Fruit fly (Drosophila melanogaster) whole organism, embryonic: ENCODE results near the gene yellow-b.
A peak's percentile ranks its signal among the peaks of the same experiment; 100 is the strongest.

Experiments used
- BEAF-32 ChIP-seq: fragments of 200-800 bp; sonication (Bioruptor generic); optimal IDR thresholded peaks from 3 replicates; lab custom pipeline; 2017; ENCODE audit warnings: missing biosample characterization, missing genetic modification characterization, mild to moderate bottlenecking, moderate library complexity, missing genetic modification reagents
- CG11504 ChIP-seq: fragments of 200-800 bp; sonication (Bioruptor generic); optimal IDR thresholded peaks from 3 replicates; lab custom pipeline; 2019; ENCODE audit warnings: missing biosample characterization, mild to moderate bottlenecking, missing genetic modification characterization, moderate library complexity
- CG12391 ChIP-seq: fragments of 200-800 bp; sonication (Bioruptor generic); optimal IDR thresholded peaks from 3 replicates; lab custom pipeline; 2018; ENCODE audit warnings: missing biosample characterization, mild to moderate bottlenecking, missing genetic modification characterization, moderate library complexity
- CG13123 ChIP-seq: fragments of 200-800 bp; sonication (Bioruptor generic); optimal IDR thresholded peaks from 2 replicates; lab custom pipeline; 2016; ENCODE audit warnings: missing biosample characterization, missing genetic modification characterization
- CG13287 ChIP-seq: fragments of 200-800 bp; sonication (Bioruptor generic); IDR thresholded peaks from 2 replicates; pipeline ENCODE4 v1.3.6; 2022; ENCODE audit warnings: missing biosample characterization, missing genetic modification characterization; ENCODE audit not compliant: partially characterized antibody
- CG13424 ChIP-seq: fragments of 200-800 bp; sonication (Bioruptor generic); optimal IDR thresholded peaks from 2 replicates; lab custom pipeline; 2019; ENCODE audit warnings: missing biosample characterization, mild to moderate bottlenecking, missing genetic modification characterization, moderate library complexity
- CG13775 ChIP-seq: fragments of 200-800 bp; sonication (Bioruptor generic); optimal IDR thresholded peaks from 3 replicates; lab custom pipeline; 2017; ENCODE audit warnings: missing biosample characterization, mild to moderate bottlenecking, missing genetic modification characterization
- CG14965 ChIP-seq: fragments of 200-800 bp; sonication (Bioruptor generic); optimal IDR thresholded peaks from 2 replicates; lab custom pipeline; 2016; ENCODE audit warnings: missing biosample characterization, missing genetic modification characterization, borderline replicate concordance
- CG1603 ChIP-seq: fragments of 200-800 bp; sonication (Bioruptor generic); optimal IDR thresholded peaks from 2 replicates; lab custom pipeline; 2019; ENCODE audit warnings: missing biosample characterization, mild to moderate bottlenecking, missing genetic modification characterization, moderate library complexity
- CG30403 ChIP-seq: fragments of 200-800 bp; sonication (Bioruptor generic); optimal IDR thresholded peaks from 3 replicates; lab custom pipeline; 2016; ENCODE audit warnings: missing biosample characterization, missing genetic modification characterization
- CG4617 ChIP-seq: fragments of 200-800 bp; sonication (Bioruptor generic); optimal IDR thresholded peaks from 3 replicates; lab custom pipeline; 2016; ENCODE audit warnings: missing biosample characterization, missing genetic modification characterization, borderline replicate concordance
- CG8089 ChIP-seq: fragments of 200-800 bp; sonication (Bioruptor generic); optimal IDR thresholded peaks from 3 replicates; lab custom pipeline; 2016; ENCODE audit warnings: missing biosample characterization, missing genetic modification characterization
- CG8924 ChIP-seq: fragments of 200-800 bp; optimal IDR thresholded peaks from 3 replicates; lab custom pipeline; 2019; ENCODE audit warnings: missing biosample characterization, mild to moderate bottlenecking, missing genetic modification characterization, moderate library complexity
- Dp ChIP-seq: fragments of 200-800 bp; sonication (Bioruptor generic); optimal IDR thresholded peaks from 2 replicates; lab custom pipeline; 2018; ENCODE audit warnings: missing biosample characterization, mild to moderate bottlenecking, missing genetic modification characterization, moderate library complexity
- E2f2 ChIP-seq: fragments of 200-800 bp; sonication (Bioruptor generic); IDR thresholded peaks from 2 replicates; pipeline ENCODE4 v1.3.6; 2022; ENCODE audit warnings: missing biosample characterization, missing genetic modification characterization
- GATAe ChIP-seq: fragments of 200-800 bp; sonication (Bioruptor generic); conservative IDR thresholded peaks from 2 replicates; pipeline ENCODE4 v1.3.6; 2022; ENCODE audit warnings: missing biosample characterization, missing genetic modification characterization
- HLHmδ ChIP-seq: fragments of 200-800 bp; sonication (Bioruptor generic); optimal IDR thresholded peaks from 2 replicates; lab custom pipeline; 2018; ENCODE audit warnings: missing biosample characterization, mild to moderate bottlenecking, missing genetic modification characterization, moderate library complexity
- Hsf ChIP-seq: fragments of 200-800 bp; sonication (Bioruptor generic); optimal IDR thresholded peaks from 3 replicates; lab custom pipeline; 2016; ENCODE audit warnings: missing biosample characterization, missing genetic modification characterization
- Lhr ChIP-seq: fragments of 200-800 bp; sonication (Bioruptor generic); optimal IDR thresholded peaks from 3 replicates; lab custom pipeline; 2017; ENCODE audit warnings: mild to moderate bottlenecking, missing biosample characterization, missing genetic modification reagents, missing genetic modification characterization
- MBD-R2 ChIP-seq: fragments of 200-800 bp; sonication (Bioruptor generic); IDR thresholded peaks from 2 replicates; pipeline ENCODE4 v1.3.6; 2022; ENCODE audit warnings: missing biosample characterization, missing genetic modification characterization
- MESR4 ChIP-seq: fragments of 200-800 bp; sonication (Bioruptor generic); optimal IDR thresholded peaks from 2 replicates; lab custom pipeline; 2018; ENCODE audit warnings: missing biosample characterization, mild to moderate bottlenecking, missing genetic modification characterization, moderate library complexity
- Mes4 ChIP-seq: fragments of 200-800 bp; sonication (Bioruptor generic); optimal IDR thresholded peaks from 2 replicates; lab custom pipeline; 2016; ENCODE audit warnings: missing biosample characterization, missing genetic modification characterization
- Myb ChIP-seq: fragments of 200-800 bp; sonication (Bioruptor generic); optimal IDR thresholded peaks from 2 replicates; lab custom pipeline; 2016; ENCODE audit warnings: missing biosample characterization, missing genetic modification characterization
- PHDP ChIP-seq: fragments of 200-800 bp; sonication (Bioruptor generic); optimal IDR thresholded peaks from 3 replicates; lab custom pipeline; 2018; ENCODE audit warnings: missing biosample characterization, mild to moderate bottlenecking, missing genetic modification characterization, moderate library complexity
- Six4 ChIP-seq: fragments of 200-800 bp; sonication (Bioruptor generic); optimal IDR thresholded peaks from 2 replicates; lab custom pipeline; 2016; ENCODE audit warnings: missing biosample characterization, missing genetic modification characterization
- Sry-β ChIP-seq: fragments of 200-800 bp; sonication (Bioruptor generic); optimal IDR thresholded peaks from 2 replicates; lab custom pipeline; 2018; ENCODE audit warnings: missing biosample characterization, mild to moderate bottlenecking, missing genetic modification characterization, moderate library complexity
- ase ChIP-seq: fragments of 200-800 bp; sonication (Bioruptor generic); IDR thresholded peaks from 3 replicates; pipeline ENCODE4 v1.3.6; 2022; ENCODE audit warnings: missing biosample characterization, missing genetic modification characterization
- ash1 ChIP-seq: fragments of 200-800 bp; sonication (Bioruptor generic); optimal IDR thresholded peaks from 2 replicates; lab custom pipeline; 2018; ENCODE audit warnings: missing biosample characterization, mild to moderate bottlenecking, missing genetic modification characterization
- fru ChIP-seq: fragments of >200 bp; optimal IDR thresholded peaks from 2 replicates; lab custom pipeline; 2017
- gfzf ChIP-seq: fragments of 200-800 bp; sonication (Bioruptor generic); optimal IDR thresholded peaks from 2 replicates; lab custom pipeline; 2016; ENCODE audit warnings: missing biosample characterization, mild to moderate bottlenecking, missing genetic modification characterization, moderate library complexity
- insv ChIP-seq, 2 experiments: fragments of 200-800 bp; sonication (Bioruptor generic); optimal IDR thresholded peaks; 3 replicates each; lab custom pipeline; 2016 to 2018; ENCODE audit warnings: missing biosample characterization in 2 of 2, missing genetic modification characterization in 2 of 2
- jigr1 ChIP-seq: fragments of 200-800 bp; sonication (Bioruptor generic); IDR thresholded peaks from 3 replicates; pipeline ENCODE4 v1.3.6; 2022; ENCODE audit warnings: missing biosample characterization, missing genetic modification characterization
- lbe ChIP-seq: fragments of 200-800 bp; sonication (Bioruptor generic); optimal IDR thresholded peaks from 2 replicates; lab custom pipeline; 2016; ENCODE audit warnings: missing biosample characterization, mild to moderate bottlenecking, missing genetic modification characterization
- lilli ChIP-seq: fragments of 200-800 bp; sonication (Bioruptor generic); optimal IDR thresholded peaks from 3 replicates; lab custom pipeline; 2016; ENCODE audit warnings: missing biosample characterization, missing genetic modification characterization
- pzg ChIP-seq: fragments of 200-800 bp; sonication (Bioruptor generic); optimal IDR thresholded peaks from 3 replicates; lab custom pipeline; 2018; ENCODE audit warnings: missing biosample characterization, mild to moderate bottlenecking, missing genetic modification characterization, moderate library complexity
- ranshi ChIP-seq: fragments of 200-800 bp; sonication (Bioruptor generic); IDR thresholded peaks from 2 replicates; pipeline ENCODE4 v1.3.6; 2022; ENCODE audit warnings: missing biosample characterization, missing genetic modification characterization
- row ChIP-seq: fragments of 200-800 bp; sonication (Bioruptor generic); IDR thresholded peaks from 3 replicates; pipeline ENCODE4 v1.3.6; 2022; ENCODE audit warnings: missing biosample characterization, missing genetic modification characterization
- sens ChIP-seq: fragments of 200-800 bp; sonication (Bioruptor generic); peaks from one replicate; lab custom pipeline; 2016; ENCODE audit warnings: missing biosample characterization, missing genetic modification characterization
- sr ChIP-seq: fragments of 200-800 bp; sonication (Bioruptor generic); IDR thresholded peaks from 3 replicates; pipeline ENCODE4 v1.3.6; 2022; ENCODE audit warnings: missing biosample characterization, missing genetic modification characterization
- ssp ChIP-seq: fragments of 200-800 bp; sonication (Bioruptor generic); IDR thresholded peaks from 2 replicates; pipeline ENCODE4 v1.3.6; 2022; ENCODE audit warnings: missing biosample characterization, missing genetic modification characterization
- stwl ChIP-seq: fragments of 200-800 bp; sonication (Bioruptor generic); optimal IDR thresholded peaks from 3 replicates; lab custom pipeline; 2018; ENCODE audit warnings: missing biosample characterization, mild to moderate bottlenecking, missing genetic modification characterization, moderate library complexity
- wdn ChIP-seq: fragments of 200-800 bp; sonication (Bioruptor generic); IDR thresholded peaks from 2 replicates; pipeline ENCODE4 v1.3.6; 2022; ENCODE audit warnings: missing biosample characterization, missing genetic modification characterization

yellow-b gene

dm6 chr2L:16727578-16728023 is 26.5 kb upstream of the yellow-b start, which contains the start of gene VhaSFD (continued):
- TF ChIP-seq ranshi (GFP tag; lab: Robert Waterston, UW) (no peak), CG13775 (no peak), CG13123 (GFP tag; lab: Kevin White, UChicago) (no peak), ash1 (no peak), Mes4 (GFP tag; lab: Kevin White, UChicago) (no peak), GATAe (no peak), wdn (no peak), jigr1 (GFP tag; lab: Robert Waterston, UW) (no peak), lilli (GFP tag; lab: Kevin White, UChicago) (peak; percentile 40), CG30403 (GFP tag; lab: Kevin White, UChicago) (peak; percentile 39), Hsf (GFP tag; lab: Kevin White, UChicago) (no peak), insv (GFP tag; optimal IDR thresholded peaks at IDR 0.05; lab: Kevin White, UChicago) (no peak)

dm6 chr2L:16729556-16729955 is 24.6 kb upstream of the yellow-b start, which contains the start of gene Tsen2:
Gene Tsen2, plus strand, starts transcription at chr2L:16729777.
- no peak for TF ChIP-seq ssp (GFP tag; lab: Robert Waterston, UW)
- peak; percentile 47 for TF ChIP-seq MESR4 (GFP tag; lab: Kevin White, UChicago)
- peak; percentile 56 for TF ChIP-seq E2f2
- TF ChIP-seq CG13287 (GFP tag; lab: Robert Waterston, UW), result peak; percentile 21; the same call in 1 of the 2 replicates
- peak; percentile 74 for TF ChIP-seq gfzf
- peak; percentile 38 for TF ChIP-seq Sry-β (GFP tag; lab: Kevin White, UChicago)
- TF ChIP-seq CG13424 (tag; lab: Kevin White, UChicago), result peak; percentile 12
- peak; percentile 36 for TF ChIP-seq Myb
- peak; percentile 16 for TF ChIP-seq CG12391 (tag; lab: Kevin White, UChicago)
- peak; percentile 86 for TF ChIP-seq sens (GFP tag; lab: Kevin White, UChicago)
- no peak for TF ChIP-seq CG14965
- peak; percentile 11 for TF ChIP-seq PHDP (tag; lab: Kevin White, UChicago)
- TF ChIP-seq CG4617 (GFP tag; lab: Kevin White, UChicago), result peak; percentile 17
- peak; percentile 44 for TF ChIP-seq Dp (GFP tag; lab: Kevin White, UChicago)
- no peak for TF ChIP-seq sr (GFP tag; lab: Robert Waterston, UW)
- TF ChIP-seq CG1603 (tag; lab: Kevin White, UChicago), result peak; percentile 48
- no peak for TF ChIP-seq CG8924
- TF ChIP-seq stwl, result peak; percentile 31
- TF ChIP-seq Six4 (GFP tag; lab: Kevin White, UChicago), result no peak
- peak; percentile 9 for TF ChIP-seq lbe (GFP tag; lab: Kevin White, UChicago)
- TF ChIP-seq CG8089 (GFP tag; lab: Kevin White, UChicago), result no peak
- TF ChIP-seq row (GFP tag; lab: Robert Waterston, UW), result peak; percentile 36; the same call in 1 of the 3 replicates
- TF ChIP-seq fru (lab: Kevin White, UChicago), result no peak
- TF ChIP-seq MBD-R2 (GFP tag; lab: Robert Waterston, UW), result peak; percentile 71
- no peak for TF ChIP-seq HLHmδ (GFP tag; lab: Kevin White, UChicago)
- TF ChIP-seq CG11504 (tag; lab: Kevin White, UChicago), result no peak
- peak; percentile 33 for TF ChIP-seq pzg
- TF ChIP-seq Lhr (GFP tag; lab: Kevin White, UChicago), result peak; percentile 20
- peak; percentile 34 for TF ChIP-seq BEAF-32 (GFP tag; lab: Kevin White, UChicago)
- no peak for TF ChIP-seq ase (GFP tag; lab: Robert Waterston, UW)
